Fruit fly (Drosophila melanogaster) ovary, adult (tissue): Measurements from ENCODE around the gene side.

Experiments
- CG17801 ChIP-seq: fragments of 200-800 bp; optimal IDR thresholded peaks from 2 replicates; lab custom pipeline; 2019; ENCODE audit warnings: missing biosample characterization, mild to moderate bottlenecking, missing genetic modification characterization, moderate library complexity; ENCODE audit not compliant: partially characterized antibody

side gene

dm6 chr3R:27330782-27331181, 106.5 kb downstream of the side start, which contains the start of gene CG3330:
Gene CG3330, minus strand, starts transcription at chr3R:27330882.
- no peak for TF ChIP-seq CG17801 (GFP tag; lab: Kevin White, UChicago)
